Fruit fly (Drosophila melanogaster) whole organism, embryonic: ENCODE data around the gene aph-1.

ENCODE experiments used
- Ada2b ChIP-seq: fragments of 200-800 bp; sonication (Bioruptor generic); IDR thresholded peaks from 2 replicates; pipeline ENCODE4 v1.3.6; 2022; ENCODE audit warnings: missing biosample characterization, missing genetic modification characterization
- Blimp-1 ChIP-seq: fragments of 200-800 bp; sonication (Bioruptor generic); optimal IDR thresholded peaks from 3 replicates; lab custom pipeline; 2018; ENCODE audit warnings: missing biosample characterization, missing genetic modification characterization, mild to moderate bottlenecking, moderate library complexity, missing genetic modification reagents
- C15 ChIP-seq: fragments of 200-800 bp; sonication (Bioruptor generic); IDR thresholded peaks from 3 replicates; pipeline ENCODE4 v1.3.6; 2022; ENCODE audit warnings: missing biosample characterization, missing genetic modification characterization
- CG10209 ChIP-seq: fragments of 200-800 bp; sonication (Bioruptor generic); optimal IDR thresholded peaks from 3 replicates; lab custom pipeline; 2017; ENCODE audit warnings: missing biosample characterization, mild to moderate bottlenecking, missing genetic modification characterization, missing genetic modification reagents
- CG10543 ChIP-seq: fragments of 200-800 bp; sonication (Bioruptor generic); optimal IDR thresholded peaks from 3 replicates; lab custom pipeline; 2017; ENCODE audit warnings: missing biosample characterization, mild to moderate bottlenecking, missing genetic modification characterization, moderate library complexity
- CG11695 ChIP-seq: fragments of 200-800 bp; sonication (Bioruptor generic); IDR thresholded peaks from 3 replicates; pipeline ENCODE4 v1.3.6; 2022; ENCODE audit warnings: missing biosample characterization, missing genetic modification characterization
- CG12769 ChIP-seq: fragments of 200-800 bp; sonication (Bioruptor generic); optimal IDR thresholded peaks from 2 replicates; lab custom pipeline; 2019; ENCODE audit warnings: missing biosample characterization, mild to moderate bottlenecking, missing genetic modification characterization, moderate library complexity
- CG13424 ChIP-seq: fragments of 200-800 bp; sonication (Bioruptor generic); optimal IDR thresholded peaks from 2 replicates; lab custom pipeline; 2019; ENCODE audit warnings: missing biosample characterization, mild to moderate bottlenecking, missing genetic modification characterization, moderate library complexity
- CG16779 ChIP-seq: fragments of 200-800 bp; sonication (Bioruptor generic); IDR thresholded peaks from 2 replicates; pipeline ENCODE4 v1.3.6; 2022; ENCODE audit warnings: missing biosample characterization, missing genetic modification characterization
- CG17186 ChIP-seq: fragments of 200-800 bp; sonication (Bioruptor generic); optimal IDR thresholded peaks from 3 replicates; lab custom pipeline; 2017; ENCODE audit warnings: missing biosample characterization, missing genetic modification reagents, missing genetic modification characterization
- CG17829 ChIP-seq: fragments of 200-800 bp; optimal IDR thresholded peaks from 2 replicates; lab custom pipeline; 2019; ENCODE audit warnings: missing biosample characterization, mild to moderate bottlenecking, missing genetic modification characterization, moderate library complexity
- CG2678 ChIP-seq: fragments of 200-800 bp; sonication (Bioruptor generic); optimal IDR thresholded peaks from 3 replicates; lab custom pipeline; 2019; ENCODE audit warnings: missing biosample characterization, mild to moderate bottlenecking, missing genetic modification characterization, moderate library complexity
- CG3163 ChIP-seq: fragments of 200-800 bp; sonication (Bioruptor generic); optimal IDR thresholded peaks from 3 replicates; lab custom pipeline; 2016; ENCODE audit warnings: missing biosample characterization, missing genetic modification characterization
- CG4282 ChIP-seq: fragments of 200-800 bp; sonication (Bioruptor generic); optimal IDR thresholded peaks from 2 replicates; lab custom pipeline; 2016; ENCODE audit warnings: missing biosample characterization, missing genetic modification characterization
- CG4424 ChIP-seq: fragments of 200-800 bp; sonication (Bioruptor generic); optimal IDR thresholded peaks from 3 replicates; lab custom pipeline; 2016; ENCODE audit warnings: missing biosample characterization, missing genetic modification characterization
- CG6683 ChIP-seq: fragments of 200-800 bp; sonication (Bioruptor generic); optimal IDR thresholded peaks from 2 replicates; lab custom pipeline; 2017; ENCODE audit warnings: missing biosample characterization, mild to moderate bottlenecking, missing genetic modification characterization, missing genetic modification reagents
- CG6689 ChIP-seq: fragments of 200-800 bp; sonication (Bioruptor generic); IDR thresholded peaks from 2 replicates; pipeline ENCODE4 v1.3.6; 2022; ENCODE audit warnings: missing biosample characterization, missing genetic modification characterization
- CG8089 ChIP-seq: fragments of 200-800 bp; sonication (Bioruptor generic); optimal IDR thresholded peaks from 3 replicates; lab custom pipeline; 2016; ENCODE audit warnings: missing biosample characterization, missing genetic modification characterization
- CG8281 ChIP-seq: fragments of 200-800 bp; sonication (Bioruptor generic); optimal IDR thresholded peaks from 2 replicates; lab custom pipeline; 2018; ENCODE audit warnings: missing biosample characterization, mild to moderate bottlenecking, missing genetic modification characterization, moderate library complexity
- CG9797 ChIP-seq: fragments of 200-800 bp; sonication (Bioruptor generic); optimal IDR thresholded peaks from 3 replicates; lab custom pipeline; 2018; ENCODE audit warnings: missing biosample characterization, mild to moderate bottlenecking, missing genetic modification characterization
- D19B ChIP-seq: fragments of 200-800 bp; sonication (Bioruptor generic); optimal IDR thresholded peaks from 2 replicates; lab custom pipeline; 2017; ENCODE audit warnings: missing biosample characterization, mild to moderate bottlenecking, missing genetic modification characterization
- Dbx ChIP-seq: fragments of 200-800 bp; sonication (Bioruptor generic); IDR thresholded peaks from 3 replicates; pipeline ENCODE4 v1.3.6; 2022; ENCODE audit warnings: missing biosample characterization, missing genetic modification characterization
- Dek ChIP-seq: fragments of 200-800 bp; sonication (Bioruptor generic); optimal IDR thresholded peaks from 3 replicates; lab custom pipeline; 2019; ENCODE audit warnings: missing biosample characterization, mild to moderate bottlenecking, missing genetic modification characterization, moderate library complexity
- Doc3 ChIP-seq: fragments of 200-800 bp; sonication (Bioruptor generic); IDR thresholded peaks from 3 replicates; pipeline ENCODE4 v1.3.6; 2022; ENCODE audit warnings: missing biosample characterization, missing genetic modification characterization; ENCODE audit not compliant: partially characterized antibody
- HLH4C ChIP-seq: fragments of 200-800 bp; sonication (Bioruptor generic); IDR thresholded peaks from 3 replicates; pipeline ENCODE4 v1.3.6; 2022; ENCODE audit warnings: missing biosample characterization, missing genetic modification characterization; ENCODE audit not compliant: partially characterized antibody
- HLHmδ ChIP-seq: fragments of 200-800 bp; sonication (Bioruptor generic); optimal IDR thresholded peaks from 2 replicates; lab custom pipeline; 2018; ENCODE audit warnings: missing biosample characterization, mild to moderate bottlenecking, missing genetic modification characterization, moderate library complexity
- Hmr ChIP-seq: fragments of 200-800 bp; sonication (Bioruptor generic); optimal IDR thresholded peaks from 3 replicates; lab custom pipeline; 2017; ENCODE audit warnings: mild to moderate bottlenecking, missing biosample characterization, missing genetic modification reagents, missing genetic modification characterization
- Lpt ChIP-seq: fragments of >200 bp; optimal IDR thresholded peaks from 2 replicates; lab custom pipeline; 2018; ENCODE audit warnings: missing biosample characterization, missing genetic modification characterization
- Max ChIP-seq: fragments of 200-800 bp; sonication (Bioruptor generic); optimal IDR thresholded peaks from 2 replicates; lab custom pipeline; 2016; ENCODE audit warnings: missing biosample characterization, mild to moderate bottlenecking, missing genetic modification characterization
- Ssrp ChIP-seq: fragments of 200-800 bp; sonication (Bioruptor generic); optimal IDR thresholded peaks from 2 replicates; lab custom pipeline; 2018; ENCODE audit warnings: missing biosample characterization, mild to moderate bottlenecking, missing genetic modification characterization, moderate library complexity
- Tbp ChIP-seq: fragments of >200 bp; optimal IDR thresholded peaks from 2 replicates; lab custom pipeline; 2018; ENCODE audit warnings: missing biosample characterization, missing genetic modification characterization
- aop ChIP-seq: fragments of 200-800 bp; sonication (Bioruptor generic); IDR thresholded peaks from 2 replicates; pipeline ENCODE4 v1.3.6; 2022; ENCODE audit warnings: missing biosample characterization, missing genetic modification characterization
- ewg ChIP-seq: fragments of 200-800 bp; sonication (Bioruptor generic); optimal IDR thresholded peaks from 3 replicates; lab custom pipeline; 2017; ENCODE audit warnings: mild to moderate bottlenecking, missing biosample characterization, missing genetic modification reagents, missing genetic modification characterization
- exex ChIP-seq: fragments of 200-800 bp; sonication (Bioruptor generic); optimal IDR thresholded peaks from 4 replicates; lab custom pipeline; 2018; ENCODE audit warnings: missing biosample characterization, mild to moderate bottlenecking, missing genetic modification characterization, moderate library complexity
- h ChIP-seq: fragments of >200 bp; optimal IDR thresholded peaks from 2 replicates; lab custom pipeline; 2017
- jigr1 ChIP-seq: fragments of 200-800 bp; sonication (Bioruptor generic); IDR thresholded peaks from 3 replicates; pipeline ENCODE4 v1.3.6; 2022; ENCODE audit warnings: missing biosample characterization, missing genetic modification characterization
- lab ChIP-seq: fragments of 200-800 bp; sonication (Bioruptor generic); optimal IDR thresholded peaks from 3 replicates; lab custom pipeline; 2017; ENCODE audit warnings: missing biosample characterization, missing genetic modification characterization, mild to moderate bottlenecking, moderate library complexity, missing genetic modification reagents
- sc ChIP-seq, 3 experiments: fragments of >200 bp in 2 of 3; fragments of 200-800 bp in 1 of 3; sonication (Bioruptor generic) in 1 of 3; optimal IDR thresholded peaks; 2 replicates in 2 of 3; 3 replicates in 1 of 3; lab custom pipeline; 2017; ENCODE audit warnings: mild to moderate bottlenecking in 1 of 3, missing biosample characterization in 1 of 3, missing genetic modification characterization in 1 of 3, missing genetic modification reagents in 1 of 3
- slbo ChIP-seq: fragments of 200-800 bp; sonication (Bioruptor generic); IDR thresholded peaks from 2 replicates; pipeline ENCODE4 v1.3.6; 2022; ENCODE audit warnings: missing biosample characterization, missing genetic modification characterization
- tup ChIP-seq: fragments of 200-800 bp; sonication (Bioruptor generic); optimal IDR thresholded peaks from 2 replicates; lab custom pipeline; 2016; ENCODE audit warnings: missing biosample characterization, mild to moderate bottlenecking, missing genetic modification characterization, moderate library complexity
- unc-4 ChIP-seq: fragments of 200-800 bp; sonication (Bioruptor generic); IDR thresholded peaks from 2 replicates; pipeline ENCODE4 v1.3.6; 2022; ENCODE audit warnings: missing biosample characterization, missing genetic modification characterization; ENCODE audit not compliant: partially characterized antibody

The aph-1 gene

DNA sequence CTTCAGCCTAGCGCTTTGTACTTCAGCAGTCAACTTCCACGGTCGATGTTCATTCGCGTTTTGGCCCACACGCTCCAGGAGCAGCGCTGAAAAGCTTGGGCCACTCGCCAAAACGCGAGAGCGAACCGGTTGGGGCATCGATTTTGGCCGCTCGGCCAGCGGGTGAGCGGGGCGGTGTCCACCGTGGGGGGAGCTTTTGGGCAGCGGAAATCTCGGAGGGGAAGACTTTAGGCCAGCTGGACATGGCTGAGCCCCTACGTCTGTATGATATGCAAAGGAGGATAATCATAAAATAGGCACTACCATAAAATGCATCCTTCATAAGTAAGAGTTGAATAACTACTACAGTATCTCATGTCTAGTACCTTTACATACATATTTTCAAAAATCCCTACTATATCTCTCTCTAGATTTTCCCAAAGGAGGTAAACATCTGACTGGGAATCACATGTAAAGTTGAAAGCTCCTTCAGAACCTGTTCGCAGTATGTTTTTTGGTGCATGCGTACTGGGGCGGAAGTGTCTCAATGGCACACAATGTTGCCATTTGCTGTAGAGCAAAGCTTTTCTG is 34.0 kb downstream of the aph-1 start, which contains the start of gene Syt1 (continued):
- no peak for TF ChIP-seq HLH4C
- TF ChIP-seq CG3163 (GFP tag; lab: Kevin White, UChicago), result no peak
- no peak for TF ChIP-seq CG10209
- TF ChIP-seq ewg (GFP tag; lab: Kevin White, UChicago), result peak; percentile 76
- no peak for TF ChIP-seq Doc3
- no peak for TF ChIP-seq HLHmδ (GFP tag; lab: Kevin White, UChicago)
- 0 out of 2 replicates have a peak, but pooled peaks have one; percentile 32 for TF ChIP-seq CG16779 (GFP tag; lab: Robert Waterston, UW)
- TF ChIP-seq CG10543 (GFP tag; lab: Kevin White, UChicago), result no peak
- no peak for TF ChIP-seq Ada2b (GFP tag; lab: Robert Waterston, UW)
- TF ChIP-seq CG9797 (GFP tag; lab: Kevin White, UChicago), result no peak
- no peak for TF ChIP-seq CG11695 (GFP tag; lab: Robert Waterston, UW)
- TF ChIP-seq Dbx, result peak; percentile 27; the same call in 1 of the 3 replicates
- no peak for TF ChIP-seq CG6689
- no peak for TF ChIP-seq CG6683 (GFP tag; lab: Kevin White, UChicago)
- no peak for TF ChIP-seq Max (GFP tag; lab: Kevin White, UChicago)
- TF ChIP-seq CG8281 (tag; lab: Kevin White, UChicago), result no peak
- TF ChIP-seq slbo (GFP tag; lab: Robert Waterston, UW), result peak; percentile 16; the same call in 1 of the 2 replicates
- no peak for TF ChIP-seq exex (tag; lab: Kevin White, UChicago)
- TF ChIP-seq CG12769 (tag; lab: Kevin White, UChicago), result no peak
- no peak for TF ChIP-seq CG4424 (GFP tag; lab: Kevin White, UChicago)
- no peak for TF ChIP-seq C15 (GFP tag; lab: Robert Waterston, UW)
- no peak for TF ChIP-seq CG17186 (GFP tag; lab: Kevin White, UChicago)
- no peak for TF ChIP-seq aop (GFP tag; lab: Robert Waterston, UW)
- TF ChIP-seq Blimp-1, result no peak
- TF ChIP-seq Tbp (GFP tag; lab: Kevin White, UChicago), result no peak
- TF ChIP-seq tup, result no peak
- TF ChIP-seq h, result no peak
- no peak for TF ChIP-seq Dek
- no peak for TF ChIP-seq Lpt (GFP tag; lab: Kevin White, UChicago)
- TF ChIP-seq CG2678 (tag; lab: Kevin White, UChicago), result peak; percentile 2
- TF ChIP-seq CG8089 (GFP tag; lab: Kevin White, UChicago), result no peak
- no peak for TF ChIP-seq Ssrp (tag; lab: Kevin White, UChicago)
- TF ChIP-seq CG4282 (GFP tag; lab: Kevin White, UChicago), result no peak
- peak; percentile 42 for TF ChIP-seq lab (GFP tag; lab: Kevin White, UChicago)
- no peak for TF ChIP-seq unc-4
- TF ChIP-seq jigr1, result no peak
- TF ChIP-seq CG17829 (tag; lab: Kevin White, UChicago), result no peak
- peak; percentile 7 for TF ChIP-seq Hmr
- no peak for TF ChIP-seq D19B
- no peak for TF ChIP-seq CG13424
- TF ChIP-seq sc (optimal IDR thresholded peaks at IDR 0.05; lab: Kevin White, UChicago), result no peak
- TF ChIP-seq sc (GFP tag; optimal IDR thresholded peaks at IDR 0.05; lab: Kevin White, UChicago), result no peak
